Fruit fly (Drosophila melanogaster) whole organism, prepupa: Measurements from ENCODE around the gene CG17029.

Experiments
- Blimp-1 ChIP-seq: fragments of 200-800 bp; sonication (Bioruptor generic); optimal IDR thresholded peaks from 3 replicates; lab custom pipeline; 2017; ENCODE audit warnings: missing biosample characterization, missing genetic modification characterization, mild to moderate bottlenecking, moderate library complexity, missing genetic modification reagents
- CG11762 ChIP-seq: fragments of 200-800 bp; sonication (Bioruptor generic); optimal IDR thresholded peaks from 3 replicates; lab custom pipeline; 2016; ENCODE audit warnings: missing biosample characterization, missing genetic modification characterization; ENCODE audit not compliant: insufficient read depth
- CG6276 ChIP-seq: fragments of 200-800 bp; sonication (Bioruptor generic); optimal IDR thresholded peaks from 2 replicates; lab custom pipeline; 2017; ENCODE audit warnings: missing biosample characterization, mild to moderate bottlenecking, missing genetic modification characterization
- Hr38 ChIP-seq: sonication (Bioruptor generic); optimal IDR thresholded peaks from 2 replicates; lab custom pipeline; 2016; ENCODE audit warnings: missing biosample characterization, missing genetic modification characterization
- Hr4 ChIP-seq: fragments of 200-800 bp; sonication (Bioruptor generic); optimal IDR thresholded peaks from 3 replicates; lab custom pipeline; 2016; ENCODE audit warnings: missing biosample characterization, missing genetic modification characterization
- Lpt ChIP-seq: fragments of 200-800 bp; sonication (Bioruptor generic); optimal IDR thresholded peaks from 3 replicates; lab custom pipeline; 2016; ENCODE audit warnings: missing biosample characterization, missing genetic modification characterization
- Met ChIP-seq: fragments of 200-800 bp; sonication (Bioruptor generic); optimal IDR thresholded peaks from 3 replicates; lab custom pipeline; 2016; ENCODE audit warnings: missing biosample characterization, missing genetic modification characterization
- dac ChIP-seq: fragments of 200-800 bp; sonication (Bioruptor generic); optimal IDR thresholded peaks from 2 replicates; lab custom pipeline; 2017; ENCODE audit warnings: missing biosample characterization, mild to moderate bottlenecking, missing genetic modification characterization
- dsx ChIP-seq: fragments of 200-800 bp; optimal IDR thresholded peaks from 3 replicates; lab custom pipeline; 2019; ENCODE audit warnings: missing biosample characterization, mild to moderate bottlenecking, missing genetic modification characterization, moderate library complexity; ENCODE audit not compliant: poor library complexity, severe bottlenecking
- eg ChIP-seq: fragments of 200-800 bp; sonication (Bioruptor generic); IDR thresholded peaks from 3 replicates; pipeline ENCODE4 v1.3.6; 2022; ENCODE audit warnings: missing biosample characterization, missing genetic modification characterization
- esn ChIP-seq: fragments of 200-800 bp; sonication (Bioruptor generic); optimal IDR thresholded peaks from 2 replicates; lab custom pipeline; 2016; ENCODE audit warnings: missing biosample characterization, mild to moderate bottlenecking, missing genetic modification characterization, moderate library complexity
- fd59A ChIP-seq: fragments of 200-800 bp; sonication (Bioruptor generic); optimal IDR thresholded peaks from 2 replicates; lab custom pipeline; 2017; ENCODE audit warnings: missing biosample characterization, mild to moderate bottlenecking, missing genetic modification characterization, missing genetic modification reagents

DNA sequence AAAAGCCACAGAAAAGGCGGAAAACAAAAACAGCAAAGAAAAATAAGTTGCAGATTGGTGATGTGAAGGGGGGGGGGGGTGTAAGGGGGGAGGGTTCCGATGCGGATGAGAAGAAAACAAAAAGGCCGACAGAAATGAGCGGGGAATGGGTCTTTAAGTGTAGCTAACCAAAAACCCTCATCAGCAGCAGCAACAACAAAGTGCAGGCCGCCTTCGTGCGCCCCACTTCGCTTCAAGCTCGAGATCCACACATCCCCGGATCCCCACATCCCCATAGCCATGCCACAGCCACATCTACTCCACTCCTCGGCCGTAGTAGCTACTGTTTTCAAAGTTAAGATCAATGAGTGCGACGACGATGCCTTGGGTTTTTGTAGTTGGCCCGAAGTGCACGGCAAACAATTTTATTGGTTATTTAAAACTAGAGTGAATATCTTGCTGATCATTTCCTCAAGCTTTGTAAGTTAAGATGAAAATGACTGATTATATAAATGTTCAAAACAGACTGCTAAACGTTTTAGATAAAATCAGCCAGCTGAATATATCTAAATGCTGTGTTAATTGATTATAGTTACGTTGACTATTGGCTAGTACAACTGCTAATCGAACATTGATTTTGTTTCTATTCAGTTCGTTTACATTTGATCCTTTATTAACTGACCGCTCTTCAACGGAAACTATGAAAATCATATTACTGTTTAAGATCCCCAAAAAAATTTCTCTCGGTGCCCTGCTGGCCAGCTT, 47.8 kb downstream of the CG17029 start:
- TF ChIP-seq CG11762 (GFP tag; lab: Kevin White, UChicago), result peak; percentile 16
- TF ChIP-seq esn (GFP tag; lab: Kevin White, UChicago), result peak; percentile 81
- TF ChIP-seq CG6276 (GFP tag; lab: Kevin White, UChicago), result peak; percentile 36
- no peak for TF ChIP-seq eg (GFP tag; lab: Robert Waterston, UW)
- TF ChIP-seq Blimp-1, result peak; percentile 8
- TF ChIP-seq dac, result no peak
- TF ChIP-seq Hr38 (GFP tag; lab: Kevin White, UChicago), result no peak
- peak; percentile 50 for TF ChIP-seq fd59A (GFP tag; lab: Kevin White, UChicago)
- peak; percentile 24 for TF ChIP-seq Lpt (GFP tag; lab: Kevin White, UChicago)
- TF ChIP-seq Met (GFP tag; lab: Kevin White, UChicago), result peak; percentile 77
- peak; percentile 33 for TF ChIP-seq dsx (GFP tag; lab: Kevin White, UChicago)
- TF ChIP-seq Hr4, result peak; percentile 65
